Worm (Caenorhabditis elegans) whole organism, L1 larva: ENCODE results near the gene trx-2.

Experiments used
- efl-1 ChIP-seq, 4 experiments: fragments of 150-350 bp; optimal IDR thresholded peaks in 3 of 4; peaks in 1 of 4; 1 replicate in 1 of 4; 2 replicates in 3 of 4; lab custom pipeline; 2014; ENCODE audit warnings: missing biosample characterization in 2 of 4, missing genetic modification characterization in 2 of 4, missing genetic modification reagents in 2 of 4
- egl-27 ChIP-seq, 2 experiments: fragments of 150-350 bp in 1 of 2; sonication (generic microtip); optimal IDR thresholded peaks; 3 replicates each; lab custom pipeline; 2017 to 2018; ENCODE audit warnings: missing biosample characterization in 2 of 2, missing genetic modification characterization in 2 of 2, missing genetic modification reagents in 2 of 2
- fkh-10 ChIP-seq: sonication (generic microtip); optimal IDR thresholded peaks from 2 replicates; lab custom pipeline; 2017; ENCODE audit warnings: missing biosample characterization, missing genetic modification reagents, missing genetic modification characterization
- fkh-4 ChIP-seq: sonication (generic microtip); optimal IDR thresholded peaks from 2 replicates; lab custom pipeline; 2016; ENCODE audit warnings: missing compliant biosample characterization, missing genetic modification characterization, borderline replicate concordance
- grh-1 ChIP-seq: fragments of 200-800 bp; sonication (Bioruptor generic); IDR thresholded peaks from 2 replicates; pipeline ENCODE4 v1.3.6; 2022; ENCODE audit warnings: missing genetic modification reagents, missing genetic modification characterization, missing compliant biosample characterization
- hlh-17 ChIP-seq: fragments of 200-800 bp; sonication (Bioruptor generic); optimal IDR thresholded peaks from 2 replicates; lab custom pipeline; 2018; ENCODE audit warnings: missing genetic modification characterization, mild to moderate bottlenecking, missing compliant biosample characterization, moderate library complexity, borderline replicate concordance
- nhr-90 ChIP-seq: sonication (generic microtip); optimal IDR thresholded peaks from 2 replicates; lab custom pipeline; 2016; ENCODE audit warnings: mild to moderate bottlenecking, missing genetic modification characterization, missing compliant biosample characterization; ENCODE audit not compliant: poor library complexity
- rnt-1 ChIP-seq: sonication (generic microtip); optimal IDR thresholded peaks from 2 replicates; lab custom pipeline; 2016; ENCODE audit warnings: mild to moderate bottlenecking, missing genetic modification characterization, moderate library complexity, missing compliant biosample characterization
- unc-30 ChIP-seq: sonication (generic microtip); optimal IDR thresholded peaks from 2 replicates; lab custom pipeline; 2017; ENCODE audit warnings: missing biosample characterization, missing genetic modification characterization
- unc-62 ChIP-seq: fragments of 150-350 bp; optimal IDR thresholded peaks from 2 replicates; lab custom pipeline; 2014; ENCODE audit warnings: missing biosample characterization, missing genetic modification reagents, missing genetic modification characterization
- zip-4 ChIP-seq: fragments of 200-800 bp; sonication (Bioruptor generic); optimal IDR thresholded peaks from 2 replicates; lab custom pipeline; 2018; ENCODE audit warnings: mild to moderate bottlenecking, missing genetic modification characterization, moderate library complexity, missing compliant biosample characterization

DNA sequence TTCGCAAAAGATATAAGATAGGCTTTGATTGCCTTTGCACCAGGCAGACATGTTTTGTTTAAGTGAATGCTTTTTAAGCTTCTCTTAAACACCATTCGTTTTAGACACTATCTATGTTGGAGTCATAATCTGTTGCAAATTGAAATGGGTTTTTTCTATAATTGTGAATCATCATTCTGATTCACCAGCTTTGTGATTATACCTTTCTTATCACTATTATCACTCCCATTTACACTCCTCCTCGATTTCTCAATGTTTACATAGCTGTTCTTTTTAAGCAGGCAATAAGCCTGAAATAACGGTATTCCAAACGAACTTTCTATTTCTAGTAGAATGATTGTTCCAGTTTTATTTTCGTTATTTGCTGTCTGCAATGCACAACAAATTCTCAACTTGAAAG lies 17.4 kb upstream of the trx-2 start, which contains the start of gene B0024.4:
- TF ChIP-seq hlh-17 (GFP tag; lab: Kevin White, UChicago) (no peak), rnt-1 (no peak), efl-1 (optimal IDR thresholded peaks at IDR 0.05; lab: Kevin White, UChicago) (no peak), efl-1 (GFP tag; optimal IDR thresholded peaks at IDR 0.05 in 1 of 2; lab: Kevin White, UChicago) (no peak), egl-27 (tag; optimal IDR thresholded peaks at IDR 0.05; lab: Kevin White, UChicago) (no peak), fkh-10 (GFP tag; lab: Kevin White, UChicago) (no peak), unc-62 (no peak), unc-30 (tag; lab: Kevin White, UChicago) (no peak), nhr-90 (tag; lab: Kevin White, UChicago) (no peak), grh-1 (GFP tag; lab: Robert Waterston, UW) (no peak), zip-4 (GFP tag; lab: Kevin White, UChicago) (no peak), fkh-4 (tag; lab: Kevin White, UChicago) (no peak)
